Worm (Caenorhabditis elegans) whole organism, young adult: ENCODE results near the gene rab-3.

Experiments
- B0035.1 ChIP-seq: sonication (generic microtip); optimal IDR thresholded peaks from 2 replicates; lab custom pipeline; 2016; ENCODE audit warnings: missing genetic modification characterization, mild to moderate bottlenecking, missing compliant biosample characterization, missing genotype, missing genetic modification reagents
- C17E4.6 ChIP-seq: fragments of 200-800 bp; sonication (Bioruptor generic); IDR thresholded peaks from 2 replicates; pipeline ENCODE4 v1.3.6; 2022; ENCODE audit warnings: missing genetic modification reagents, missing genetic modification characterization, missing compliant biosample characterization
- F22D6.2 ChIP-seq: sonication (generic microtip); optimal IDR thresholded peaks from 2 replicates; lab custom pipeline; 2016; ENCODE audit warnings: mild to moderate bottlenecking, missing genetic modification characterization, missing compliant biosample characterization
- F57C9.4 ChIP-seq: sonication (generic microtip); optimal IDR thresholded peaks from 2 replicates; lab custom pipeline; 2017; ENCODE audit warnings: mild to moderate bottlenecking, missing genetic modification characterization, missing compliant biosample characterization
- K11D2.4 ChIP-seq: fragments of 200-800 bp; sonication (Bioruptor generic); IDR thresholded peaks from 2 replicates; pipeline ENCODE4 v1.3.6; 2022; ENCODE audit warnings: missing genetic modification reagents, missing genetic modification characterization, missing compliant biosample characterization
- Y56A3A.18 ChIP-seq: fragments of 200-800 bp; sonication (Bioruptor generic); IDR thresholded peaks from 2 replicates; pipeline ENCODE4 v1.3.6; 2022; ENCODE audit warnings: missing genetic modification reagents, missing genetic modification characterization, missing compliant biosample characterization
- akir-1 ChIP-seq: fragments of 200-800 bp; sonication (Bioruptor generic); optimal IDR thresholded peaks from 2 replicates; lab custom pipeline; 2018; ENCODE audit warnings: mild to moderate bottlenecking, missing genetic modification characterization, moderate library complexity, missing compliant biosample characterization
- atf-7 ChIP-seq: sonication (generic microtip); optimal IDR thresholded peaks from 2 replicates; lab custom pipeline; 2017; ENCODE audit warnings: mild to moderate bottlenecking, missing genetic modification characterization, missing compliant biosample characterization
- attf-5 ChIP-seq: fragments of 200-800 bp; sonication (Bioruptor generic); optimal IDR thresholded peaks from 2 replicates; lab custom pipeline; 2018; ENCODE audit warnings: mild to moderate bottlenecking, missing genetic modification characterization, missing compliant biosample characterization
- bed-2 ChIP-seq: fragments of 200-800 bp; sonication (Bioruptor generic); IDR thresholded peaks from 2 replicates; pipeline ENCODE4 v1.3.6; 2022; ENCODE audit warnings: missing genetic modification reagents, missing genetic modification characterization, missing compliant biosample characterization
- ceh-58 ChIP-seq: fragments of 200-800 bp; sonication (Bioruptor generic); IDR thresholded peaks from 2 replicates; pipeline ENCODE4 v1.3.6; 2022; ENCODE audit warnings: missing genetic modification characterization, missing compliant biosample characterization
- ceh-91 ChIP-seq: fragments of 200-800 bp; sonication (Bioruptor generic); IDR thresholded peaks from 2 replicates; pipeline ENCODE4 v1.3.6; 2022; ENCODE audit warnings: missing genetic modification reagents, missing genetic modification characterization, missing compliant biosample characterization
- dox-1 ChIP-seq: fragments of 200-800 bp; sonication (Bioruptor generic); IDR thresholded peaks from 2 replicates; pipeline ENCODE4 v1.3.6; 2022; ENCODE audit warnings: missing genetic modification reagents, missing genetic modification characterization, missing compliant biosample characterization
- dpl-1 ChIP-seq: fragments of 150-350 bp; optimal IDR thresholded peaks from 2 replicates; lab custom pipeline; 2014; ENCODE audit warnings: missing biosample characterization, missing genetic modification reagents, missing genetic modification characterization
- egl-44 ChIP-seq: fragments of 200-800 bp; sonication (Bioruptor generic); IDR thresholded peaks from 2 replicates; pipeline ENCODE4 v1.3.6; 2022; ENCODE audit warnings: missing genetic modification reagents, missing genetic modification characterization, missing compliant biosample characterization
- gei-17 ChIP-seq: fragments of 200-800 bp; sonication (Bioruptor generic); optimal IDR thresholded peaks from 2 replicates; lab custom pipeline; 2018; ENCODE audit warnings: mild to moderate bottlenecking, missing genetic modification characterization, missing compliant biosample characterization
- hlh-12 ChIP-seq: sonication (generic microtip); optimal IDR thresholded peaks from 2 replicates; lab custom pipeline; 2016; ENCODE audit warnings: missing genetic modification characterization, missing compliant biosample characterization
- hmg-1.2 ChIP-seq: fragments of 200-800 bp; sonication (Bioruptor generic); IDR thresholded peaks from 2 replicates; pipeline ENCODE4 v1.3.6; 2022; ENCODE audit warnings: missing genetic modification reagents, missing genetic modification characterization, missing compliant biosample characterization
- hmg-20 ChIP-seq: fragments of 200-800 bp; sonication (Bioruptor generic); IDR thresholded peaks from 2 replicates; pipeline ENCODE4 v1.3.6; 2022; ENCODE audit warnings: missing genetic modification reagents, missing genetic modification characterization, missing compliant biosample characterization
- hrde-1 ChIP-seq: sonication (generic microtip); optimal IDR thresholded peaks from 2 replicates; lab custom pipeline; 2016; ENCODE audit warnings: missing genetic modification characterization, mild to moderate bottlenecking, missing compliant biosample characterization, moderate library complexity, missing genotype, missing genetic modification reagents, borderline replicate concordance
- hsf-1 ChIP-seq: fragments of 200-800 bp; sonication (Bioruptor generic); IDR thresholded peaks from 2 replicates; pipeline ENCODE4 v1.3.6; 2022; ENCODE audit warnings: missing genetic modification reagents, missing genetic modification characterization, missing compliant biosample characterization
- lin-26 ChIP-seq: fragments of 200-800 bp; sonication (Bioruptor generic); IDR thresholded peaks from 2 replicates; pipeline ENCODE4 v1.3.6; 2022; ENCODE audit warnings: missing genetic modification reagents, missing genetic modification characterization, missing compliant biosample characterization
- lin-40 ChIP-seq: sonication (generic microtip); optimal IDR thresholded peaks from 2 replicates; lab custom pipeline; 2016; ENCODE audit warnings: missing genetic modification characterization, mild to moderate bottlenecking, missing compliant biosample characterization, missing genotype, missing genetic modification reagents
- madf-3 ChIP-seq: fragments of 200-800 bp; sonication (Bioruptor generic); IDR thresholded peaks from 2 replicates; pipeline ENCODE4 v1.3.6; 2022; ENCODE audit warnings: missing genetic modification reagents, missing genetic modification characterization, missing compliant biosample characterization
- mes-4 ChIP-seq: sonication (generic microtip); optimal IDR thresholded peaks from 2 replicates; lab custom pipeline; 2016; ENCODE audit warnings: missing genotype, missing genetic modification characterization, missing compliant biosample characterization
- nfya-2 ChIP-seq: fragments of 200-800 bp; sonication (Bioruptor generic); IDR thresholded peaks from 2 replicates; pipeline ENCODE4 v1.3.6; 2022; ENCODE audit warnings: missing genetic modification reagents, missing genetic modification characterization, missing compliant biosample characterization
- nhr-120 ChIP-seq: fragments of 200-800 bp; sonication (Bioruptor generic); IDR thresholded peaks from 2 replicates; pipeline ENCODE4 v1.3.6; 2022; ENCODE audit warnings: missing genetic modification characterization, missing compliant biosample characterization
- rec-8 ChIP-seq, 2 experiments: sonication (generic microtip); optimal IDR thresholded peaks; 2 replicates each; lab custom pipeline; 2016; ENCODE audit warnings: mild to moderate bottlenecking in 2 of 2, missing genetic modification characterization in 2 of 2, missing genetic modification reagents in 2 of 2, missing genotype in 2 of 2, missing biosample characterization in 1 of 2, missing compliant biosample characterization in 1 of 2, moderate library complexity in 1 of 2
- snpc-1.1 ChIP-seq: sonication (generic microtip); optimal IDR thresholded peaks from 2 replicates; lab custom pipeline; 2017; ENCODE audit warnings: missing genetic modification characterization, mild to moderate bottlenecking, missing compliant biosample characterization, antibody characterized with exemption, moderate library complexity, missing genotype, missing genetic modification reagents; ENCODE audit not compliant: insufficient read depth
- snpc-1.3 ChIP-seq: sonication (generic microtip); optimal IDR thresholded peaks from 2 replicates; lab custom pipeline; 2017; ENCODE audit warnings: missing genetic modification characterization, mild to moderate bottlenecking, missing compliant biosample characterization, antibody characterized with exemption, moderate library complexity, missing genotype, missing genetic modification reagents; ENCODE audit not compliant: insufficient read depth
- snpc-3.4 ChIP-seq: sonication (generic microtip); optimal IDR thresholded peaks from 2 replicates; lab custom pipeline; 2017; ENCODE audit warnings: missing genetic modification characterization, mild to moderate bottlenecking, missing compliant biosample characterization, antibody characterized with exemption, moderate library complexity, missing genotype, missing genetic modification reagents
- tbx-9 ChIP-seq: sonication (generic microtip); optimal IDR thresholded peaks from 2 replicates; lab custom pipeline; 2016; ENCODE audit warnings: borderline replicate concordance, missing genetic modification characterization, inconsistent platforms, missing compliant biosample characterization
- tlf-1 ChIP-seq: fragments of 200-800 bp; sonication (Bioruptor generic); optimal IDR thresholded peaks from 2 replicates; lab custom pipeline; 2018; ENCODE audit warnings: mild to moderate bottlenecking, missing genetic modification characterization, missing compliant biosample characterization
- zim-3 ChIP-seq: sonication (generic microtip); optimal IDR thresholded peaks from 2 replicates; lab custom pipeline; 2017; ENCODE audit warnings: mild to moderate bottlenecking, missing genetic modification characterization, moderate library complexity, missing compliant biosample characterization
- ztf-22 ChIP-seq: fragments of 200-800 bp; sonication (Bioruptor generic); optimal IDR thresholded peaks from 2 replicates; lab custom pipeline; 2018; ENCODE audit warnings: mild to moderate bottlenecking, missing genetic modification characterization, moderate library complexity, missing compliant biosample characterization
- ztf-28 ChIP-seq: fragments of 200-800 bp; sonication (Bioruptor generic); IDR thresholded peaks from 2 replicates; pipeline ENCODE4 v1.3.6; 2022; ENCODE audit warnings: missing genetic modification reagents, missing genetic modification characterization, missing compliant biosample characterization

Gene rab-3

DNA sequence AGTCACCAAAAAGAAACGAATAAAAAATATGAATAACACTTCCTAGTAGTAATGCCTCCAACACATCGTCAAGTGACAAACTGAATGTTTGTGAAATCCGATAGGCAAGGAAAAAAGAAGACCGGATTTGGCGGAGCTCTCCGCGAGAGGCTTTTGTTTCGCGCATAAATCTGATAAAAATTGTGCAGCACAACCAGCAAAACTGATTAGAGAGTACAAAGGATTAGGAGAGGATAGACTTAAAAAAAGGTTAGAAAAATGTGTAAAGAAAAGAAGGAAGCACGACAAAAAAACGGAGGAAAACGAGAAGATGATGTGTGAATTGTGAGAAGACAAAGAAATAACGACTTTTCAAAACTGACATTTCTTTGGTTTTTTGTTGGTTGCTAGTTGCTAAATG, at the start of gene rab-3:
TSS of gene rab-3 (minus strand) at position 147 of the 400 bp plus-strand sequence.
- no peak for TF ChIP-seq Y56A3A.18 (GFP tag; lab: Robert Waterston, UW)
- TF ChIP-seq K11D2.4 (GFP tag; lab: Robert Waterston, UW): no peak
- no peak for TF ChIP-seq gei-17 (GFP tag; lab: Kevin White, UChicago)
- no peak for TF ChIP-seq ztf-28 (GFP tag; lab: Robert Waterston, UW)
- no peak for TF ChIP-seq hmg-1.2 (GFP tag; lab: Robert Waterston, UW)
- no peak for TF ChIP-seq madf-3 (GFP tag; lab: Robert Waterston, UW)
- no peak for TF ChIP-seq nfya-2 (GFP tag; lab: Robert Waterston, UW)
- TF ChIP-seq F57C9.4 (tag; lab: Kevin White, UChicago): no peak
- TF ChIP-seq dox-1 (GFP tag; lab: Robert Waterston, UW): no peak
- TF ChIP-seq lin-40: no peak
- TF ChIP-seq nhr-120 (GFP tag; lab: Robert Waterston, UW): no peak
- no peak for TF ChIP-seq snpc-1.1 (tag; lab: Kevin White, UChicago)
- no peak for TF ChIP-seq lin-26
- no peak for TF ChIP-seq ztf-22 (GFP tag; lab: Kevin White, UChicago)
- no peak for TF ChIP-seq mes-4 (tag; lab: Kevin White, UChicago)
- no peak for TF ChIP-seq hsf-1
- TF ChIP-seq attf-5 (GFP tag; lab: Kevin White, UChicago): no peak
- no peak for TF ChIP-seq ceh-58 (GFP tag; lab: Robert Waterston, UW)
- no peak for TF ChIP-seq ceh-91 (GFP tag; lab: Robert Waterston, UW)

DNA sequence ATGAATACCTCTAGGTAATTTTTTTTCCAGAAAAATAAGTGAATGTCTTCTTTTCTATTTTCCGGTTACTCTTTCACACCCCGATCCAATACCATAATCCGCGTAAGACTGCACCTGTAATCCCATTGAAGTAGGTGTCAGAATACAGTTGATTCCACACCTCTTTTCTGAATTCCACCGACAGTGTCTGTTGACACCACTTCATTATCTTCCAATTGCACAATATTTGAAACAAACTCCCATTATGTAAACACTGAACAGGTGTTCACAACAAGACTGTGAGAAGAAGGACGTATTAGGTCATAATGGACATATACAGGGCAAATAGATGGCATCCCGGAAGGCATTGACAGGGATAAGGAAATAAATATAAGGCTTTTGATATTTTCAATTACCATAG, 49.7 kb upstream of the rab-3 start:
- TF ChIP-seq B0035.1 (no peak), tbx-9 (tag; lab: Kevin White, UChicago) (no peak), rec-8 (tag; optimal IDR thresholded peaks at IDR 0.05; lab: Kevin White, UChicago) (no peak), dpl-1 (GFP tag; lab: Kevin White, UChicago) (no peak), snpc-1.3 (tag; lab: Kevin White, UChicago) (no peak), hlh-12 (tag; lab: Kevin White, UChicago) (no peak), hrde-1 (tag; lab: Kevin White, UChicago) (no peak), snpc-3.4 (tag; lab: Kevin White, UChicago) (no peak), lin-26 (no peak), F22D6.2 (tag; lab: Kevin White, UChicago) (no peak), C17E4.6 (no peak), zim-3 (tag; lab: Kevin White, UChicago) (no peak), hmg-20 (no peak), atf-7 (tag; lab: Kevin White, UChicago) (no peak), bed-2 (no peak)
- TF ChIP-seq, all 124 proteins: peak for 0

DNA sequence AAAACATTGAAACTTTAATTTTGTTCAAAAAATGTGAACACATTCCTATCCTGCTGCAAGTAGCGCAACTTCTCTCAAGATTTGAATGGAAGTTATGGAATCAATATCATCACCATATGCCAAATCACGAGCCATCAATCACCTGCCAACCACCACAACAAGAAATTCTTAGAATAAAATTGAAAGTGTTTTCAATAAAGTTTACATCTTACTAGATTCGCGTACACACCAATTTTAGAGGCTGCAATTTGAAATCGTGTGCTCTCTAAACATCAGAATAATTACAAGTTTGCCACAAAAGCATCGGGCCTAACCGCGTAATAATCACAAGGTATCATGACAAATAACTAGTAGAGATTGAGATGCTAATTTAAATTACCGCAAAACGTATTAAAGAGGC, 47.2 kb upstream of the rab-3 start:
- TF ChIP-seq snpc-3.4 (tag; lab: Kevin White, UChicago) (no peak), egl-44 (GFP tag; lab: Robert Waterston, UW) (no peak), ceh-91 (GFP tag; lab: Robert Waterston, UW) (no peak), akir-1 (GFP tag; lab: Kevin White, UChicago) (no peak), tlf-1 (GFP tag; lab: Kevin White, UChicago) (no peak)
